Fruit fly (Drosophila melanogaster): ENCODE measurements around the gene CG9360.
A peak's percentile ranks its signal among the peaks of the same experiment; 100 is the strongest.

Gene CG9360

dm6 chrX:11805066-11805766, 40.8 kb upstream of the CG9360 start:
- peak; percentile 13 for TF ChIP-seq OdsH (GFP tag; optimal IDR thresholded peaks at IDR 0.05)
- peak; percentile 20 for TF ChIP-seq psq (GFP tag; optimal IDR thresholded peaks at IDR 0.05)
- TF ChIP-seq Dif (GFP tag; optimal IDR thresholded peaks at IDR 0.05; ENCODE audit: partially characterized antibody), result peak; percentile 18
- no peak for TF ChIP-seq CG9705 (GFP tag; optimal IDR thresholded peaks at IDR 0.05)
- TF ChIP-seq foxo (GFP tag; optimal IDR thresholded peaks at IDR 0.05), result peak in 1 of 2 experiments; percentile 7
- peak in 1 of 2 experiments; percentile 43 for TF ChIP-seq dl (GFP tag; optimal IDR thresholded peaks at IDR 0.05; ENCODE audit: insufficient read depth in 1 of 2, partially characterized antibody in 2 of 2)
- peak; percentile 31 for TF ChIP-seq Hnf4 (GFP tag; optimal IDR thresholded peaks at IDR 0.05)
- peak; percentile 24 for TF ChIP-seq rgr (GFP tag; optimal IDR thresholded peaks at IDR 0.05)
- TF ChIP-seq Rel (GFP tag; optimal IDR thresholded peaks at IDR 0.05), result peak; percentile 15
- peak; percentile 77 for TF ChIP-seq Rel (tag; optimal IDR thresholded peaks at IDR 0.05)
- peak; percentile 98 for TF ChIP-seq CrebA (GFP tag; optimal IDR thresholded peaks at IDR 0.05; ENCODE audit: borderline replicate concordance)
- peak; percentile 21 for TF ChIP-seq h (GFP tag; optimal IDR thresholded peaks at IDR 0.05)
- TF ChIP-seq HLH106 (tag; optimal IDR thresholded peaks at IDR 0.05), result no peak
- TF ChIP-seq br (GFP tag; optimal IDR thresholded peaks at IDR 0.05), result no peak

- TF ChIP-seq pan (optimal IDR thresholded peaks at IDR 0.05), result no peak
- TF ChIP-seq Vsx2 (GFP tag; optimal IDR thresholded peaks at IDR 0.05; ENCODE audit: partially characterized antibody), result no peak
- no peak for TF ChIP-seq dl (GFP tag; optimal IDR thresholded peaks at IDR 0.05; ENCODE audit: insufficient read depth in 1 of 2, partially characterized antibody in 2 of 2)
- no peak for TF ChIP-seq Hr78 (GFP tag; optimal IDR thresholded peaks at IDR 0.05)
- no peak for TF ChIP-seq tai (GFP tag; optimal IDR thresholded peaks at IDR 0.05)
- TF ChIP-seq Dfd (GFP tag; optimal IDR thresholded peaks at IDR 0.05), result no peak
- TF ChIP-seq h (GFP tag; optimal IDR thresholded peaks at IDR 0.05), result no peak
Measured at dm6 chrX:11799931-11800330, 35.5 kb upstream of the CG9360 start.

- TF ChIP-seq N (GFP tag; optimal IDR thresholded peaks at IDR 0.05), result no peak
- TF ChIP-seq sage (GFP tag; optimal IDR thresholded peaks at IDR 0.05), result no peak
- no peak for TF ChIP-seq br (GFP tag; optimal IDR thresholded peaks at IDR 0.05)
- TF ChIP-seq dl (GFP tag; optimal IDR thresholded peaks at IDR 0.05; ENCODE audit: insufficient read depth in 1 of 2, partially characterized antibody in 2 of 2), result no peak
- TF ChIP-seq GATAd (GFP tag; optimal IDR thresholded peaks at IDR 0.05), result no peak
- no peak for TF ChIP-seq lola (GFP tag; optimal IDR thresholded peaks at IDR 0.05)
Measured at dm6 chrX:11798522-11798921, 34.1 kb upstream of the CG9360 start.

- TF ChIP-seq GATAd (GFP tag; optimal IDR thresholded peaks at IDR 0.05) (no peak), Hr78 (GFP tag; optimal IDR thresholded peaks at IDR 0.05) (no peak), tai (GFP tag; optimal IDR thresholded peaks at IDR 0.05) (no peak), Myc (optimal IDR thresholded peaks at IDR 0.05) (no peak)
Measured at dm6 chrX:11796925-11797324, 32.5 kb upstream of the CG9360 start.

dm6 chrX:11793434-11793833, 29.0 kb upstream of the CG9360 start:
- TF ChIP-seq CG32264 (GFP tag; optimal IDR thresholded peaks at IDR 0.05) (no peak), Myc (optimal IDR thresholded peaks at IDR 0.05) (no peak), psq (GFP tag; optimal IDR thresholded peaks at IDR 0.05) (no peak), Mio (GFP tag; optimal IDR thresholded peaks at IDR 0.05) (no peak), Hr78 (GFP tag; optimal IDR thresholded peaks at IDR 0.05) (no peak)

dm6 chrX:11792415-11793328, 28.3 kb upstream of the CG9360 start, which contains the start of gene CkIIbeta:
TSS of gene CkIIbeta (plus strand) at chrX:11792533.
- peak in 1 of 2 experiments; percentile 60 for TF ChIP-seq foxo (GFP tag; optimal IDR thresholded peaks at IDR 0.05)
- peak; percentile 58 for TF ChIP-seq fru (GFP tag; optimal IDR thresholded peaks at IDR 0.05)
- TF ChIP-seq GATAd (GFP tag; optimal IDR thresholded peaks at IDR 0.05), result no peak
- peak; percentile 12 for TF ChIP-seq CG9705 (GFP tag; optimal IDR thresholded peaks at IDR 0.05)
- no peak for TF ChIP-seq Myc (optimal IDR thresholded peaks at IDR 0.05)
- TF ChIP-seq Sp1 (GFP tag; optimal IDR thresholded peaks at IDR 0.05), result no peak
- TF ChIP-seq h (GFP tag; optimal IDR thresholded peaks at IDR 0.05), result peak; percentile 39
- TF ChIP-seq woc (GFP tag; optimal IDR thresholded peaks at IDR 0.05), result peak; percentile 38
- no peak for TF ChIP-seq Mio (GFP tag; optimal IDR thresholded peaks at IDR 0.05)
- no peak for TF ChIP-seq Vsx2 (GFP tag; optimal IDR thresholded peaks at IDR 0.05; ENCODE audit: partially characterized antibody)
- peak; percentile 33 for TF ChIP-seq dmrt93B (GFP tag; optimal IDR thresholded peaks at IDR 0.05)
- peak; percentile 12 for TF ChIP-seq sv (GFP tag; optimal IDR thresholded peaks at IDR 0.05)
- no peak for TF ChIP-seq jim (GFP tag; optimal IDR thresholded peaks at IDR 0.05)
- TF ChIP-seq dsf (GFP tag; optimal IDR thresholded peaks at IDR 0.05; ENCODE audit: borderline replicate concordance), result peak; percentile 43
- peak; percentile 30 for TF ChIP-seq HLH106 (tag; optimal IDR thresholded peaks at IDR 0.05)
- no peak for TF ChIP-seq usp (GFP tag; optimal IDR thresholded peaks at IDR 0.05)
- TF ChIP-seq CG32264 (GFP tag; optimal IDR thresholded peaks at IDR 0.05), result no peak
- TF ChIP-seq psq (GFP tag; optimal IDR thresholded peaks at IDR 0.05), result peak; percentile 65
- peak; percentile 80 for TF ChIP-seq tai (GFP tag; optimal IDR thresholded peaks at IDR 0.05)
- peak; percentile 60 for TF ChIP-seq Jra (GFP tag; optimal IDR thresholded peaks at IDR 0.05)
- TF ChIP-seq lola (GFP tag; optimal IDR thresholded peaks at IDR 0.05), result no peak
- no peak for TF ChIP-seq Hr78 (GFP tag; optimal IDR thresholded peaks at IDR 0.05)
- TF ChIP-seq N (GFP tag; optimal IDR thresholded peaks at IDR 0.05), result peak; percentile 74
- no peak for TF ChIP-seq pan (optimal IDR thresholded peaks at IDR 0.05)

All from whole organism, wandering third instar larva.